Fruit fly (Drosophila melanogaster): ENCODE results near the gene CG2004.
A peak's percentile ranks its signal among the peaks of the same experiment; 100 is the strongest.

Gene CG2004

DNA sequence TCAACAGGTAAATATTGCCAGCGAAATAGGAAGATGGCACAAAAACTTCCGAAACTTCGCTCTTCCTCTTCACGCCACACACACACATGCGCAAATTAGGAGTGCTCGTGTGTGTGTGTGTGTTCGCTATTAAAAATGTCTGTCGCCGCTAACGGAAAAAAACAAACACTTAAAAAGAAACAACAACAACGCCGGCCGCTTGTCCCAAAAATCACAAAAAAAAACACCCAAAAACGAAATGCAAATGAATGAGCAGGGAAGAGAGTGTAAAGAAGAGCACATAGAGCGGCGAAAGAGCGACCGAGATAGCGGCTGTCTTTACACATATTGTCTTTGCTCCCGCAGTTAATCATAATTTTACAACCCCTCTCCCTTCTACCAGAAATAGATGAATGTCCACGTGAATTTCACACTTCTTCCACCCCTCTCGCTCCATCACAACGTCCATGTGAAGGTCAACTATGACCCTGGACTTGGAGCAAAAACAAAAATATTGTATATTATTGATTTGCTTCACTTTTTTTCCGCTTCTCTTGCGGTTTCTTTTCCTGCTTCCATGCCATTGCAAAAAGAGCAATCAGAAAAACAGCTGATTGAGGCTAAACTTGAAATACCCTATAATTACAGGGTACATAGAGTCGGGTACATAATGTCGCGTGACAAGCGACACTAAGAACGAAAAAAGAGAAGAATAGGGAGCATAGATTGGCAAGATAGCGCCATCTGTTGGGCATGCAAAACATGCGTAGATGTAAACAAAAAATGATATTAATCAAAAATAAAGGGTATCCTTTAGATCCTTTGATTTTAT is 32.7 kb downstream of the CG2004 start:
- TF ChIP-seq dl (GFP tag; optimal IDR thresholded peaks at IDR 0.05; ENCODE audit: insufficient read depth in 1 of 2, partially characterized antibody in 2 of 2) = peak in 1 of 2 experiments; percentile 34
- TF ChIP-seq Sp1 (GFP tag; optimal IDR thresholded peaks at IDR 0.05) = peak; percentile 9
- TF ChIP-seq h (GFP tag; optimal IDR thresholded peaks at IDR 0.05) = no peak
- peak; percentile 38 for TF ChIP-seq jim (GFP tag; optimal IDR thresholded peaks at IDR 0.05)
- TF ChIP-seq dsf (GFP tag; optimal IDR thresholded peaks at IDR 0.05; ENCODE audit: borderline replicate concordance) = no peak

DNA sequence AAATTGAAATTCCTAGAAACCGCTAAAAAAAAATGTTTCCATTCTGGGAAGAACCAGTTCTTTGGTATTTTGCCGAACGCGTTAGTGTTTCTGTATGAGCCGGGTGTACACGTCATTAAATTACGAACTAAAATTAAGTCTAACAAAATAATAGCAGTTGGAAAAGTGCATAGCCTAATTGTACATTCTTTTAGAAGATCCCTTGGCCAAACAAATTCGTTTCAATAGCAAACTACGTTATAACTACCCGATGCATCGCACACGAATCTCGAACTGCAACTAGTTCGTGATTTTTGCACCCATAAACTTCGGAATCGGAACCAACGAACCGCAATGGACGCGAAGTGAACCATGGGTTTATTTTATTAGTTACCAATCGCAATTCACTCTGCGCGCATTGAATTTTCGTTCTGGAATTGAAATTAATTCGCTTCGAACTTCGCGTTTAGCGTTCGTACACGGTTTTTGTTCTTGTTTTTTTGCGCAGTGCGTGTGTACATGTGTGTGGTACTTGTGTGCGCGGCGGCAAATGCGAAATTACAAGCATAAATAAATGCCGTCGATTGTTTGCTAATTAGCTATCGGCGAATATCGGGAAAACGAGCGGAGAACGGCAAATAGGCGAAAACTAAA is 33.4 kb downstream of the CG2004 start, which contains the start of gene CAH3:
TSS of gene CAH3 (plus strand) at position 64 of the 633 bp plus-strand sequence.
- TF ChIP-seq jim (GFP tag; optimal IDR thresholded peaks at IDR 0.05) = no peak
- no peak for TF ChIP-seq dl (GFP tag; optimal IDR thresholded peaks at IDR 0.05; ENCODE audit: insufficient read depth in 1 of 2, partially characterized antibody in 2 of 2)
- peak; percentile 95 for TF ChIP-seq Sp1 (GFP tag; optimal IDR thresholded peaks at IDR 0.05)
- TF ChIP-seq foxo (GFP tag; optimal IDR thresholded peaks at IDR 0.05) = peak in 1 of 2 experiments; percentile 94
- peak; percentile 91 for TF ChIP-seq OdsH (GFP tag; optimal IDR thresholded peaks at IDR 0.05)
- TF ChIP-seq Mio (GFP tag; optimal IDR thresholded peaks at IDR 0.05) = no peak
- TF ChIP-seq woc (GFP tag; optimal IDR thresholded peaks at IDR 0.05) = peak; percentile 88
- TF ChIP-seq rgr (GFP tag; optimal IDR thresholded peaks at IDR 0.05) = peak; percentile 95
- peak; percentile 88 for TF ChIP-seq sv (GFP tag; optimal IDR thresholded peaks at IDR 0.05)
- TF ChIP-seq lola (GFP tag; optimal IDR thresholded peaks at IDR 0.05) = no peak
- peak; percentile 90 for TF ChIP-seq Hnf4 (GFP tag; optimal IDR thresholded peaks at IDR 0.05)
- no peak for TF ChIP-seq Myc (optimal IDR thresholded peaks at IDR 0.05)
- peak; percentile 62 for TF ChIP-seq Jra (GFP tag; optimal IDR thresholded peaks at IDR 0.05)
- peak; percentile 83 for TF ChIP-seq tai (GFP tag; optimal IDR thresholded peaks at IDR 0.05)
- TF ChIP-seq CrebA (GFP tag; optimal IDR thresholded peaks at IDR 0.05; ENCODE audit: borderline replicate concordance) = no peak
- TF ChIP-seq Vsx2 (GFP tag; optimal IDR thresholded peaks at IDR 0.05; ENCODE audit: partially characterized antibody) = peak; percentile 43
- peak; percentile 75 for TF ChIP-seq brk (GFP tag; optimal IDR thresholded peaks at IDR 0.05)
- TF ChIP-seq ey (GFP tag; optimal IDR thresholded peaks at IDR 0.05) = peak; percentile 90
- TF ChIP-seq Hr78 (GFP tag; optimal IDR thresholded peaks at IDR 0.05) = no peak
- no peak for TF ChIP-seq pan (optimal IDR thresholded peaks at IDR 0.05)
- peak; percentile 94 for TF ChIP-seq CG9705 (GFP tag; optimal IDR thresholded peaks at IDR 0.05)
- TF ChIP-seq dsf (GFP tag; optimal IDR thresholded peaks at IDR 0.05; ENCODE audit: borderline replicate concordance) = peak; percentile 72
- peak; percentile 71 for TF ChIP-seq CG32264 (GFP tag; optimal IDR thresholded peaks at IDR 0.05)
- peak; percentile 96 for TF ChIP-seq HLH106 (tag; optimal IDR thresholded peaks at IDR 0.05)
- TF ChIP-seq Rel (GFP tag; optimal IDR thresholded peaks at IDR 0.05) = peak; percentile 30
- peak; percentile 90 for TF ChIP-seq Rel (tag; optimal IDR thresholded peaks at IDR 0.05)
- no peak for TF ChIP-seq Dfd (GFP tag; optimal IDR thresholded peaks at IDR 0.05)
- peak; percentile 93 for TF ChIP-seq h (GFP tag; optimal IDR thresholded peaks at IDR 0.05)
- peak; percentile 45 for TF ChIP-seq GATAd (GFP tag; optimal IDR thresholded peaks at IDR 0.05)
- TF ChIP-seq dmrt93B (GFP tag; optimal IDR thresholded peaks at IDR 0.05) = peak; percentile 88
- TF ChIP-seq Dif (GFP tag; optimal IDR thresholded peaks at IDR 0.05; ENCODE audit: partially characterized antibody) = peak; percentile 18
- no peak for TF ChIP-seq Abd-B (GFP tag; optimal IDR thresholded peaks at IDR 0.05)
- peak; percentile 95 for TF ChIP-seq br (GFP tag; optimal IDR thresholded peaks at IDR 0.05)
- peak; percentile 83 for TF ChIP-seq sage (GFP tag; optimal IDR thresholded peaks at IDR 0.05)
- no peak for TF ChIP-seq usp (GFP tag; optimal IDR thresholded peaks at IDR 0.05)
- TF ChIP-seq Hr83 (GFP tag; optimal IDR thresholded peaks at IDR 0.05; ENCODE audit: poor library complexity, severe bottlenecking) = peak; percentile 35
- TF ChIP-seq fru (GFP tag; optimal IDR thresholded peaks at IDR 0.05) = peak; percentile 94
- TF ChIP-seq psq (GFP tag; optimal IDR thresholded peaks at IDR 0.05) = peak; percentile 85
- no peak for TF ChIP-seq N (GFP tag; optimal IDR thresholded peaks at IDR 0.05)
